Fruit fly (Drosophila melanogaster): ENCODE measurements around the gene colt.

DNA sequence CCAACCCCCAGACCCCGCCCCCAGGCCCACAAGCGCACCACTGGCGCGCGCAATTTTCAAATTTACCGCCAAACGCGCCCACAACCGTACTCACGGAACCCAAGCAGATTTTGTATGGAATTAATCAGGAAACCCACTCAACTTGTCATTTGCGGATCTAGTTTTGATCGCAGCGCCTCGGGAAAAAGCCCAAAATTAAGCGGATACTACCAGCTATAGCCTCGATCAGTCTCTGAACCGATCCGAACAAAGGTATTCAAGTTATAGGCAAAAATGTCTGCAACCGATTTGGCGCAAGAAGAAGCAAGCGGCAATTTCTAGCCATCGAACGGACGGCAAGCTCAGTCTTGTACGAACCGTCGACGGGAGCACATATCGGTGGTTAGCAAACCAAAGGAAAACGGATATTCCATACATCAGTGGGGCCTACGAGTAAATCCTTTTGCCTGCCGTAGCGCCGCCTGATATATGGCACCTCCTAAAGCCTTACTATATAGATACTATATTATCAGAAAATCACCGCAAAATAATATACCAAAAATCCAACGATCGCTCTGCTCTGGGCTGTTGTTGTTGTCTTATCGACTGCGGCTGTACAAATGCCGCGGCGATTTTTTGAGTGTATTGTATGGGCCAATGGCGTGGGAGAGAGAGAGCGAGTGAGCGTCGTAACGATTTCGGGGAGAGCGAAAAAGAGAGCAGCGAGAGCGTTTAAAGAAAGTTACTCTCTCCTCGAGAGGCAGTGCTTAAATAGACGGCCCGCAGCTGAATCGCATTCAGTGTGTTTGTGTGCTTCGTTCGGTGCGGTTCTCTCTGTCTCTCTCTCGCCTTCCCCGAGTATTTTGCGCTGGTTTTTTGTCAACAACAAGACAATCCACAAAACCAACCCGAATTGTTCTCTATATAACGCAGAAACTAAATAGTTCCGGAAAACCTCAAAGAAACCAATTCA lies 17.1 kb downstream of the colt start, which contains the start of gene Pgk:
- TF ChIP-seq CG8478 (optimal IDR thresholded peaks at IDR 0.05): no peak
- no peak for TF ChIP-seq CTCF (optimal IDR thresholded peaks at IDR 0.05)

Measured in S2 (cell line).